Fruit fly (Drosophila melanogaster) whole organism, larva: ENCODE data around the gene CG4598.
A peak's percentile ranks its signal among the peaks of the same experiment; 100 is the strongest.

Experiments
- noc ChIP-seq: fragments of 200-800 bp; sonication (Bioruptor generic); optimal IDR thresholded peaks from 3 replicates; lab custom pipeline; 2019; ENCODE audit warnings: missing biosample characterization, mild to moderate bottlenecking, missing genetic modification characterization, moderate library complexity

The CG4598 gene

dm6 chr2L:9918020-9918959 is at the start of gene CG4598, which contains the start of gene CG5885:
TSS of gene CG4598 (plus strand) at chr2L:9918618.
TSS of gene CG5885 (minus strand) at chr2L:9918330.
- TF ChIP-seq noc, result peak; percentile 68

- TF ChIP-seq noc, result no peak
Observed at dm6 chr2L:9882393-9882971, 35.9 kb upstream of the CG4598 start.

dm6 chr2L:9886086-9886485 is 32.3 kb upstream of the CG4598 start, which contains the start of gene nAChRalpha6:
TSS of gene nAChRalpha6 (minus strand) at chr2L:9886250.
- TF ChIP-seq noc, result no peak

- TF ChIP-seq noc, result no peak
Observed at dm6 chr2L:9887856-9888269, 30.6 kb upstream of the CG4598 start, which contains the start of gene Fkbp59. TSS of gene Fkbp59 (plus strand) at chr2L:9888005.

- no peak for TF ChIP-seq noc
Observed at dm6 chr2L:9890576-9890975, 27.8 kb upstream of the CG4598 start, which contains the start of the genes CG34183 and CG4537. TSS of gene CG34183 (minus strand) at chr2L:9890772. TSS of gene CG4537 (plus strand) at chr2L:9890885.

dm6 chr2L:9893183-9893582 is 25.2 kb upstream of the CG4598 start, which contains the start of gene mtDNA-helicase:
TSS of gene mtDNA-helicase (minus strand) at chr2L:9893446.
- no peak for TF ChIP-seq noc

dm6 chr2L:9894193-9894592 is 24.2 kb upstream of the CG4598 start:
- no peak for TF ChIP-seq noc

- TF ChIP-seq noc, result peak; percentile 52
Observed at dm6 chr2L:9894871-9895364, 23.5 kb upstream of the CG4598 start, which contains the start of gene Bka. TSS of gene Bka (plus strand) at chr2L:9895287.

- TF ChIP-seq noc, result peak; percentile 20
Observed at dm6 chr2L:9897296-9897695, 21.1 kb upstream of the CG4598 start, which contains the start of gene RpS2. TSS of gene RpS2 (minus strand) at chr2L:9897552.

dm6 chr2L:9903028-9903427 is 15.4 kb upstream of the CG4598 start, which contains the start of gene Muc30E:
TSS of gene Muc30E (minus strand) at chr2L:9903128.
- TF ChIP-seq noc, result no peak

- no peak for TF ChIP-seq noc
Observed at dm6 chr2L:9906641-9907040, 11.8 kb upstream of the CG4598 start.

dm6 chr2L:9907320-9908256 is 10.8 kb upstream of the CG4598 start:
- no peak for TF ChIP-seq noc

- TF ChIP-seq noc, result no peak
Observed at dm6 chr2L:9908468-9908967, 9.9 kb upstream of the CG4598 start, which contains the start of gene CG13124. TSS of gene CG13124 (minus strand) at chr2L:9908633.

dm6 chr2L:9911783-9912182 is 6.6 kb upstream of the CG4598 start:
- peak; percentile 25 for TF ChIP-seq noc

- no peak for TF ChIP-seq noc
Observed at dm6 chr2L:9912570-9913260, 5.7 kb upstream of the CG4598 start, which contains the start of the genes Etl1 and Srp54. TSS of gene Etl1 (minus strand) at chr2L:9912608. TSS of gene Srp54 (plus strand) at chr2L:9912911.
